Worm (Caenorhabditis elegans): ENCODE measurements around the gene F53F1.6.

ce11 chrV:13402524-13402923 is 14.9 kb downstream of the F53F1.6 start:
- TF ChIP-seq tab-1 (GFP tag; IDR thresholded peaks at IDR 0.05): no peak
- TF ChIP-seq T22C8.4 (GFP tag; IDR thresholded peaks at IDR 0.05): no peak
- TF ChIP-seq flt-1 (GFP tag; IDR thresholded peaks at IDR 0.05): no peak
- no peak for TF ChIP-seq klf-2 (GFP tag; conservative IDR thresholded peaks at IDR 0.05)
- no peak for TF ChIP-seq med-1 (GFP tag; optimal IDR thresholded peaks at IDR 0.05; ENCODE audit: insufficient read depth)
- TF ChIP-seq ztf-23 (GFP tag; IDR thresholded peaks at IDR 0.05): no peak
- no peak for TF ChIP-seq ztf-29 (GFP tag; IDR thresholded peaks at IDR 0.05)
